Fruit fly (Drosophila melanogaster): ENCODE results near the gene CG43703.
A peak's percentile ranks its signal among the peaks of the same experiment; 100 is the strongest.

The CG43703 gene

dm6 chr2L:3805274-3806196 is 40.2 kb downstream of the CG43703 start (continued):
- TF ChIP-seq sug (tag; optimal IDR thresholded peaks at IDR 0.05) = no peak
- no peak for TF ChIP-seq so (GFP tag; IDR thresholded peaks at IDR 0.05)
- TF ChIP-seq CG17186 (GFP tag; optimal IDR thresholded peaks at IDR 0.05) = no peak
- TF ChIP-seq Nf-YA (GFP tag; IDR thresholded peaks at IDR 0.05) = 0 out of 2 replicates have a peak, but pooled peaks have one; percentile 28
- TF ChIP-seq HHEX (GFP tag; optimal IDR thresholded peaks at IDR 0.05) = no peak
- TF ChIP-seq CG11247 (GFP tag; IDR thresholded peaks at IDR 0.05) = no peak
- no peak for TF ChIP-seq nerfin-2 (GFP tag; IDR thresholded peaks at IDR 0.05; ENCODE audit: partially characterized antibody)
- peak; percentile 11 for TF ChIP-seq CG17359 (tag; optimal IDR thresholded peaks at IDR 0.05)
- TF ChIP-seq CG7271 (tag; optimal IDR thresholded peaks at IDR 0.05) = no peak
- no peak for TF ChIP-seq CG15514 (GFP tag; optimal IDR thresholded peaks at IDR 0.05)
- TF ChIP-seq CG7745 (tag; optimal IDR thresholded peaks at IDR 0.05) = no peak
- TF ChIP-seq tio (GFP tag; optimal IDR thresholded peaks at IDR 0.05) = peak; percentile 43
- TF ChIP-seq E2f1 (GFP tag; IDR thresholded peaks at IDR 0.05) = no peak; the same call in 1 of the 2 replicates
- 0 out of 2 replicates have a peak, but pooled peaks have one; percentile 33 for TF ChIP-seq Awh (GFP tag; IDR thresholded peaks at IDR 0.05)
- no peak for TF ChIP-seq pita (GFP tag; optimal IDR thresholded peaks at IDR 0.05)
- TF ChIP-seq peb (GFP tag; IDR thresholded peaks at IDR 0.05) = no peak; the same call in 1 of the 2 replicates
- no peak for TF ChIP-seq Hmx (GFP tag; optimal IDR thresholded peaks at IDR 0.05)
- no peak for TF ChIP-seq Scr (GFP tag; IDR thresholded peaks at IDR 0.05; ENCODE audit: partially characterized antibody)
- TF ChIP-seq ap (GFP tag; IDR thresholded peaks at IDR 0.05) = peak; percentile 26; the same call in 1 of the 2 replicates
- no peak for TF ChIP-seq D19B (GFP tag; optimal IDR thresholded peaks at IDR 0.05)
- TF ChIP-seq CG9817 (tag; optimal IDR thresholded peaks at IDR 0.05) = no peak
- no peak for TF ChIP-seq D (optimal IDR thresholded peaks at IDR 0.05)
- TF ChIP-seq D (GFP tag; optimal IDR thresholded peaks at IDR 0.05) = no peak
- TF ChIP-seq mld (GFP tag; IDR thresholded peaks at IDR 0.05; ENCODE audit: partially characterized antibody) = no peak
- no peak for TF ChIP-seq GATAe (GFP tag; conservative IDR thresholded peaks at IDR 0.05)
- no peak for TF ChIP-seq pho (GFP tag; optimal IDR thresholded peaks at IDR 0.05)
- no peak for TF ChIP-seq oc (tag; optimal IDR thresholded peaks at IDR 0.05)
- TF ChIP-seq unpg (GFP tag; optimal IDR thresholded peaks at IDR 0.05) = peak; percentile 22
- TF ChIP-seq kah (GFP tag; optimal IDR thresholded peaks at IDR 0.05) = no peak
- no peak for TF ChIP-seq CG15011 (GFP tag; optimal IDR thresholded peaks at IDR 0.05)
- TF ChIP-seq CG7928 (GFP tag; optimal IDR thresholded peaks at IDR 0.05) = no peak
- no peak for TF ChIP-seq Bdp1 (GFP tag; optimal IDR thresholded peaks at IDR 0.05)
- TF ChIP-seq onecut (GFP tag; IDR thresholded peaks at IDR 0.05) = peak; percentile 92
- TF ChIP-seq jumu (GFP tag; optimal IDR thresholded peaks at IDR 0.05) = no peak
- TF ChIP-seq B-H1 (GFP tag; IDR thresholded peaks at IDR 0.05) = peak; percentile 21; the same call in 1 of the 3 replicates
- TF ChIP-seq CG4424 (GFP tag; optimal IDR thresholded peaks at IDR 0.05) = peak; percentile 44
- no peak for TF ChIP-seq CG4617 (GFP tag; optimal IDR thresholded peaks at IDR 0.05; ENCODE audit: borderline replicate concordance)
- peak; percentile 52; the same call in 2 of the 3 replicates for TF ChIP-seq zfh1 (GFP tag; IDR thresholded peaks at IDR 0.05)
- no peak for TF ChIP-seq Hr3 (GFP tag; optimal IDR thresholded peaks at IDR 0.05)
- peak; percentile 13 for TF ChIP-seq CG17802 (tag; optimal IDR thresholded peaks at IDR 0.05)
- no peak for TF ChIP-seq tap (tag; optimal IDR thresholded peaks at IDR 0.05)
- no peak for TF ChIP-seq Elba2 (GFP tag; optimal IDR thresholded peaks at IDR 0.05)
- TF ChIP-seq Oli (tag; optimal IDR thresholded peaks at IDR 0.05) = peak; percentile 65
- no peak for TF ChIP-seq Oaz (GFP tag; IDR thresholded peaks at IDR 0.05)
- no peak for TF ChIP-seq CG7987 (GFP tag; optimal IDR thresholded peaks at IDR 0.05)
- no peak for TF ChIP-seq lilli (GFP tag; optimal IDR thresholded peaks at IDR 0.05)
- no peak for TF ChIP-seq Hr39 (optimal IDR thresholded peaks at IDR 0.05)
- TF ChIP-seq dan (GFP tag; IDR thresholded peaks at IDR 0.05) = no peak
- peak; percentile 31; the same call in 1 of the 2 replicates for TF ChIP-seq Bgb (GFP tag; IDR thresholded peaks at IDR 0.05; ENCODE audit: partially characterized antibody)

Measured in whole organism, embryonic.